Fruit fly (Drosophila melanogaster) whole organism, embryonic: ENCODE data around the gene CG8097.

Experiments used
- CG10543 ChIP-seq: fragments of 200-800 bp; sonication (Bioruptor generic); optimal IDR thresholded peaks from 3 replicates; lab custom pipeline; 2017; ENCODE audit warnings: missing biosample characterization, mild to moderate bottlenecking, missing genetic modification characterization, moderate library complexity
- CG10959 ChIP-seq: fragments of 200-800 bp; sonication (Bioruptor generic); IDR thresholded peaks from 2 replicates; pipeline ENCODE4 v1.3.6; 2022; ENCODE audit warnings: missing biosample characterization, missing genetic modification characterization
- CG11504 ChIP-seq: fragments of 200-800 bp; sonication (Bioruptor generic); optimal IDR thresholded peaks from 3 replicates; lab custom pipeline; 2019; ENCODE audit warnings: missing biosample characterization, mild to moderate bottlenecking, missing genetic modification characterization, moderate library complexity
- CG12769 ChIP-seq: fragments of 200-800 bp; sonication (Bioruptor generic); optimal IDR thresholded peaks from 2 replicates; lab custom pipeline; 2019; ENCODE audit warnings: missing biosample characterization, mild to moderate bottlenecking, missing genetic modification characterization, moderate library complexity
- CG1603 ChIP-seq: fragments of 200-800 bp; sonication (Bioruptor generic); optimal IDR thresholded peaks from 2 replicates; lab custom pipeline; 2019; ENCODE audit warnings: missing biosample characterization, mild to moderate bottlenecking, missing genetic modification characterization, moderate library complexity
- CG17186 ChIP-seq: fragments of 200-800 bp; sonication (Bioruptor generic); optimal IDR thresholded peaks from 3 replicates; lab custom pipeline; 2017; ENCODE audit warnings: missing biosample characterization, missing genetic modification reagents, missing genetic modification characterization
- CG17361 ChIP-seq: fragments of 200-800 bp; sonication (Bioruptor generic); IDR thresholded peaks from 3 replicates; pipeline ENCODE4 v1.3.6; 2022; ENCODE audit warnings: missing biosample characterization, missing genetic modification characterization
- CG17829 ChIP-seq: fragments of 200-800 bp; optimal IDR thresholded peaks from 2 replicates; lab custom pipeline; 2019; ENCODE audit warnings: missing biosample characterization, mild to moderate bottlenecking, missing genetic modification characterization, moderate library complexity
- CG18262 ChIP-seq: fragments of 200-800 bp; optimal IDR thresholded peaks from 3 replicates; lab custom pipeline; 2019; ENCODE audit warnings: missing biosample characterization, mild to moderate bottlenecking, missing genetic modification characterization, moderate library complexity
- CG1832 ChIP-seq: fragments of 200-800 bp; sonication (Bioruptor generic); optimal IDR thresholded peaks from 2 replicates; lab custom pipeline; 2017; ENCODE audit warnings: missing biosample characterization, mild to moderate bottlenecking, missing genetic modification characterization, inconsistent platforms
- CG30431 ChIP-seq: fragments of 200-800 bp; sonication (Bioruptor generic); optimal IDR thresholded peaks from 2 replicates; lab custom pipeline; 2017; ENCODE audit warnings: missing biosample characterization, missing genetic modification characterization
- CG3065 ChIP-seq: fragments of 200-800 bp; sonication (Bioruptor generic); optimal IDR thresholded peaks from 2 replicates; lab custom pipeline; 2016; ENCODE audit warnings: missing biosample characterization, missing genetic modification characterization
- CG3163 ChIP-seq: fragments of 200-800 bp; sonication (Bioruptor generic); optimal IDR thresholded peaks from 3 replicates; lab custom pipeline; 2016; ENCODE audit warnings: missing biosample characterization, missing genetic modification characterization
- CG43689 ChIP-seq: fragments of 200-800 bp; sonication (Bioruptor generic); IDR thresholded peaks from 2 replicates; pipeline ENCODE4 v1.3.6; 2022; ENCODE audit warnings: missing biosample characterization, missing genetic modification characterization
- CG4404 ChIP-seq: fragments of 200-800 bp; sonication (Bioruptor generic); IDR thresholded peaks from 2 replicates; pipeline ENCODE4 v1.3.6; 2022; ENCODE audit warnings: missing biosample characterization, missing genetic modification characterization
- CG4617 ChIP-seq: fragments of 200-800 bp; sonication (Bioruptor generic); optimal IDR thresholded peaks from 3 replicates; lab custom pipeline; 2016; ENCODE audit warnings: missing biosample characterization, missing genetic modification characterization, borderline replicate concordance
- CG5245 ChIP-seq: fragments of 200-800 bp; sonication (Bioruptor generic); optimal IDR thresholded peaks from 3 replicates; lab custom pipeline; 2016; ENCODE audit warnings: missing biosample characterization, missing genetic modification characterization
- CG6175 ChIP-seq: fragments of 200-800 bp; sonication (Bioruptor generic); IDR thresholded peaks from 3 replicates; pipeline ENCODE4 v1.3.6; 2022; ENCODE audit warnings: missing biosample characterization, missing genetic modification characterization
- CG8359 ChIP-seq: fragments of 200-800 bp; sonication (Bioruptor generic); optimal IDR thresholded peaks from 2 replicates; lab custom pipeline; 2017; ENCODE audit warnings: missing biosample characterization, mild to moderate bottlenecking, missing genetic modification characterization, borderline replicate concordance
- CoRest ChIP-seq: fragments of 200-800 bp; sonication (Bioruptor generic); optimal IDR thresholded peaks from 3 replicates; lab custom pipeline; 2018; ENCODE audit warnings: missing biosample characterization, mild to moderate bottlenecking, missing genetic modification characterization, moderate library complexity
- Deaf1 ChIP-seq: fragments of 200-800 bp; optimal IDR thresholded peaks from 3 replicates; lab custom pipeline; 2019; ENCODE audit warnings: missing biosample characterization, mild to moderate bottlenecking, missing genetic modification characterization, moderate library complexity
- E2f1 ChIP-seq: fragments of 200-800 bp; sonication (Bioruptor generic); IDR thresholded peaks from 2 replicates; pipeline ENCODE4 v1.3.6; 2022; ENCODE audit warnings: missing biosample characterization, missing genetic modification characterization
- HLHmδ ChIP-seq: fragments of 200-800 bp; sonication (Bioruptor generic); optimal IDR thresholded peaks from 2 replicates; lab custom pipeline; 2018; ENCODE audit warnings: missing biosample characterization, mild to moderate bottlenecking, missing genetic modification characterization, moderate library complexity
- Hr51 ChIP-seq, 2 experiments: fragments of 200-800 bp; sonication (Bioruptor generic); optimal IDR thresholded peaks; 2 replicates in 1 of 2; 3 replicates in 1 of 2; lab custom pipeline; 2016 to 2018; ENCODE audit warnings: missing biosample characterization in 2 of 2, missing genetic modification characterization in 2 of 2, mild to moderate bottlenecking in 1 of 2, moderate library complexity in 1 of 2
- Hr78 ChIP-seq, 2 experiments: fragments of 200-800 bp in 1 of 2; fragments of >200 bp in 1 of 2; sonication (Bioruptor generic) in 1 of 2; optimal IDR thresholded peaks; 2 replicates each; lab custom pipeline; 2017 to 2019; ENCODE audit warnings: missing biosample characterization in 2 of 2, missing genetic modification characterization in 2 of 2, mild to moderate bottlenecking in 1 of 2, moderate library complexity in 1 of 2
- Lim3 ChIP-seq: fragments of 200-800 bp; sonication (Bioruptor generic); IDR thresholded peaks from 2 replicates; pipeline ENCODE4 v1.3.6; 2022; ENCODE audit warnings: missing biosample characterization, missing genetic modification characterization
- Rx ChIP-seq: fragments of 200-800 bp; sonication (Bioruptor generic); IDR thresholded peaks from 2 replicates; pipeline ENCODE4 v1.3.6; 2022; ENCODE audit warnings: missing biosample characterization, missing genetic modification characterization
- Trl ChIP-seq, 3 experiments: fragments of >200 bp in 2 of 3; fragments of 200-800 bp in 1 of 3; sonication (Bioruptor generic) in 1 of 3; optimal IDR thresholded peaks; 2 replicates in 1 of 3; 3 replicates in 2 of 3; lab custom pipeline; 2016 to 2017; ENCODE audit warnings: missing biosample characterization in 1 of 3, missing genetic modification characterization in 1 of 3
- Vsx1 ChIP-seq: fragments of 200-800 bp; sonication (Bioruptor generic); optimal IDR thresholded peaks from 2 replicates; lab custom pipeline; 2017; ENCODE audit warnings: missing biosample characterization, mild to moderate bottlenecking, missing genetic modification characterization, missing genetic modification reagents
- bsh ChIP-seq, 2 experiments: fragments of 200-800 bp; sonication (Bioruptor generic); optimal IDR thresholded peaks; 2 replicates each; lab custom pipeline; 2017 to 2018; ENCODE audit warnings: mild to moderate bottlenecking in 2 of 2, missing biosample characterization in 2 of 2, missing genetic modification characterization in 2 of 2, moderate library complexity in 1 of 2
- chif ChIP-seq, 2 experiments: fragments of 200-800 bp; sonication (Bioruptor generic); optimal IDR thresholded peaks; 3 replicates each; lab custom pipeline; 2016; ENCODE audit warnings: missing biosample characterization in 2 of 2, missing genetic modification characterization in 2 of 2
- corto ChIP-seq: fragments of 200-800 bp; sonication (Bioruptor generic); optimal IDR thresholded peaks from 2 replicates; lab custom pipeline; 2016; ENCODE audit warnings: missing biosample characterization, mild to moderate bottlenecking, missing genetic modification characterization, moderate library complexity
- croc ChIP-seq: fragments of 200-800 bp; sonication (Bioruptor generic); conservative IDR thresholded peaks from 3 replicates; pipeline ENCODE4 v1.3.6; 2022; ENCODE audit warnings: missing biosample characterization, missing genetic modification characterization
- dmrt99B ChIP-seq: fragments of 200-800 bp; sonication (Bioruptor generic); optimal IDR thresholded peaks from 2 replicates; lab custom pipeline; 2018; ENCODE audit warnings: missing biosample characterization, mild to moderate bottlenecking, missing genetic modification characterization, moderate library complexity
- gem ChIP-seq: fragments of 200-800 bp; sonication (Bioruptor generic); optimal IDR thresholded peaks from 2 replicates; lab custom pipeline; 2019; ENCODE audit warnings: missing biosample characterization, mild to moderate bottlenecking, missing genetic modification characterization, moderate library complexity
- ham ChIP-seq: fragments of 200-800 bp; sonication (Bioruptor generic); IDR thresholded peaks from 2 replicates; pipeline ENCODE4 v1.3.6; 2022; ENCODE audit warnings: missing biosample characterization, missing genetic modification characterization
- her ChIP-seq: fragments of 200-800 bp; sonication (Bioruptor generic); optimal IDR thresholded peaks from 2 replicates; lab custom pipeline; 2016; ENCODE audit warnings: missing biosample characterization, missing genetic modification characterization
- kni ChIP-seq: fragments of 200-800 bp; sonication (Bioruptor generic); optimal IDR thresholded peaks from 3 replicates; lab custom pipeline; 2017; ENCODE audit warnings: mild to moderate bottlenecking, missing biosample characterization, missing genetic modification reagents, missing genetic modification characterization
- knrl ChIP-seq: fragments of 200-800 bp; sonication (Bioruptor generic); IDR thresholded peaks from 3 replicates; pipeline ENCODE4 v1.3.6; 2022; ENCODE audit warnings: missing biosample characterization, missing genetic modification characterization; ENCODE audit not compliant: partially characterized antibody
- org-1 ChIP-seq: fragments of 200-800 bp; sonication (Bioruptor generic); optimal IDR thresholded peaks from 2 replicates; lab custom pipeline; 2017; ENCODE audit warnings: missing biosample characterization, missing genetic modification characterization
- sqz ChIP-seq: fragments of 200-800 bp; sonication (Bioruptor generic); optimal IDR thresholded peaks from 3 replicates; lab custom pipeline; 2018; ENCODE audit warnings: missing biosample characterization, mild to moderate bottlenecking, missing genetic modification characterization
- stwl ChIP-seq: fragments of 200-800 bp; sonication (Bioruptor generic); optimal IDR thresholded peaks from 3 replicates; lab custom pipeline; 2018; ENCODE audit warnings: missing biosample characterization, mild to moderate bottlenecking, missing genetic modification characterization, moderate library complexity
- sug ChIP-seq: fragments of 200-800 bp; optimal IDR thresholded peaks from 2 replicates; lab custom pipeline; 2019; ENCODE audit warnings: missing biosample characterization, mild to moderate bottlenecking, missing genetic modification characterization, moderate library complexity
- tx ChIP-seq: fragments of 200-800 bp; sonication (Bioruptor generic); optimal IDR thresholded peaks from 2 replicates; lab custom pipeline; 2016; ENCODE audit warnings: missing biosample characterization, missing genetic modification characterization
- zen2 ChIP-seq: fragments of 200-800 bp; sonication (Bioruptor generic); IDR thresholded peaks from 3 replicates; pipeline ENCODE4 v1.3.6; 2022; ENCODE audit warnings: missing biosample characterization, missing genetic modification characterization; ENCODE audit not compliant: partially characterized antibody

The CG8097 gene

DNA sequence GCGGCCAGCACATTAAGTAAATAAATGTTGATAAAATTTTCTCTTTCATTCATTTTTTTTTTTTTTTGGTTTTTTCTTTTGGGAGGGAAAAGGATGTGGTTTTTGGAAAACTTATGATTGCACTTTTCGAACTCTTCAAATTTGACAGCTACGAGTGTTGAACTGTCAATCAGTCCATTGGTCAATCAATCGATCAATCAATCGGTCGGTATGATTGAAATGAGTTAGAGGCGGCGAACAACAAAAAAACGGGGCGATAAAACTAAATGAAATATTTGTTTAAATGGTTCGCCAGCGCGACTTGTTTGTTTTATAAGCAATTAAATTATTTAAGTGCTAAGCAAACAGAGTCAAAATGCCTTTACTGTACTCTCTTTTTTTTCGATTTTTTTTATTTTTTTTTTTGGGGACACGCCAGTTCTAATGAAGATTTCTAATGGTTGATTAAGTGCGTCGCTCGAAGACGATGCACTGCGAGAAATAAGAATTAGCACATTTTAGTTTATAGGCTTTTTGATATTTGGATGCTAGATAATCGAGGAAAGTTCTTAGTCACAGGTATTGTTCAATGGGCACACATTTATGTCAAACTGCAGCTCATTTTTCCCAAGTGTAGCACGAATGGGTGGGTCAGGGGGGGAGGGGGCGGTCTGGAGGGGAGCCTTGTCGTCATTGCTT, 36.1 kb downstream of the CG8097 start (continued):
- TF ChIP-seq CG6175 (GFP tag; lab: Robert Waterston, UW) (0 out of 3 replicates have a peak, but pooled peaks have one; percentile 8), CG17361 (GFP tag; lab: Robert Waterston, UW) (peak; percentile 83), CG17829 (tag; lab: Kevin White, UChicago) (peak; percentile 80), zen2 (GFP tag; lab: Robert Waterston, UW) (no peak), chif (GFP tag; optimal IDR thresholded peaks at IDR 0.05; lab: Kevin White, UChicago) (peak; percentile 61 to 71), Rx (GFP tag; lab: Robert Waterston, UW) (peak; percentile 76), CG3163 (GFP tag; lab: Kevin White, UChicago) (peak; percentile 37), CG12769 (tag; lab: Kevin White, UChicago) (peak; percentile 80), dmrt99B (tag; lab: Kevin White, UChicago) (peak; percentile 86), Lim3 (GFP tag; lab: Robert Waterston, UW) (no peak), stwl (no peak), HLHmδ (GFP tag; lab: Kevin White, UChicago) (no peak), CG10959 (GFP tag; lab: Robert Waterston, UW) (peak; percentile 59; the same call in 1 of the 2 replicates), her (GFP tag; lab: Kevin White, UChicago) (peak; percentile 59), CG5245 (GFP tag; lab: Kevin White, UChicago) (peak; percentile 90), Deaf1 (tag; lab: Kevin White, UChicago) (peak; percentile 53)

DNA sequence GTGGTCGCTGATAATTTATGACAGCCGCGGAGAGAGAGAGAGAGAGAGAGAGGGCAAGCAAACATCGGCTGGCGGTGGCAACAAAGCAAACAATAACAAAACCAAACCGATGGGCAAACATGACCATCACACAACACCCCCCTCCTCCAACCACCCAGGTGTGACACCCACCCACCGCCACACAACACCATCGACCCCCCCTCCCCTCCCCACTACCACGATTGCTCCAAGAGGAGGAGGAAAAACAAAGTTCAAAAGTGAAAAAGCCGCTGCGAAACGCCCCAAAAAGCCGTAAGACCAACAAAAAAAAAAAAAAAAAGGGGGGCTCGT, 36.6 kb downstream of the CG8097 start:
- 0 out of 2 replicates have a peak, but pooled peaks have one; percentile 2 for TF ChIP-seq CG43689 (GFP tag; lab: Robert Waterston, UW)
- TF ChIP-seq CG1603 (tag; lab: Kevin White, UChicago) = peak; percentile 50
- TF ChIP-seq CG18262 = peak; percentile 11
- peak; percentile 19 for TF ChIP-seq org-1 (GFP tag; lab: Kevin White, UChicago)
- peak; percentile 23 for TF ChIP-seq Vsx1 (GFP tag; lab: Kevin White, UChicago)
- TF ChIP-seq HLHmδ (GFP tag; lab: Kevin White, UChicago) = peak; percentile 78
- TF ChIP-seq CoRest (tag; lab: Kevin White, UChicago) = peak; percentile 0
- peak; percentile 2 for TF ChIP-seq CG10543 (GFP tag; lab: Kevin White, UChicago)
- TF ChIP-seq CG17186 = peak; percentile 6
- no peak for TF ChIP-seq Hr51 (GFP tag; optimal IDR thresholded peaks at IDR 0.05; lab: Kevin White, UChicago)
- TF ChIP-seq ham (GFP tag; lab: Robert Waterston, UW) = 0 out of 2 replicates have a peak, but pooled peaks have one; percentile 1
- peak in 1 of 2 experiments; percentile 12 for TF ChIP-seq bsh (GFP tag; optimal IDR thresholded peaks at IDR 0.05; lab: Kevin White, UChicago)
- peak; percentile 12; the same call in 1 of the 3 replicates for TF ChIP-seq knrl
- TF ChIP-seq Hr78 (GFP tag; optimal IDR thresholded peaks at IDR 0.05; lab: Kevin White, UChicago) = peak in 1 of 2 experiments; percentile 85
- TF ChIP-seq E2f1 (GFP tag; lab: Robert Waterston, UW) = peak; percentile 1; the same call in 1 of the 2 replicates
- peak; percentile 8 for TF ChIP-seq CG1832 (GFP tag; lab: Kevin White, UChicago)
- peak; percentile 64 for TF ChIP-seq CG8359 (GFP tag; lab: Kevin White, UChicago)
- TF ChIP-seq croc (GFP tag; lab: Robert Waterston, UW) = 0 out of 3 replicates have a peak, but pooled peaks have one; percentile 1
- peak; percentile 52 for TF ChIP-seq sug (tag; lab: Kevin White, UChicago)
- TF ChIP-seq gem = peak; percentile 1
- peak; percentile 92 for TF ChIP-seq kni (GFP tag; lab: Kevin White, UChicago)
- TF ChIP-seq CG4617 (GFP tag; lab: Kevin White, UChicago) = no peak
- TF ChIP-seq CG11504 (tag; lab: Kevin White, UChicago) = peak; percentile 68
- no peak for TF ChIP-seq corto (GFP tag; lab: Kevin White, UChicago)
- no peak for TF ChIP-seq CG3065 (GFP tag; lab: Kevin White, UChicago)
- TF ChIP-seq sqz = peak; percentile 72
- TF ChIP-seq CG30431 (GFP tag; lab: Kevin White, UChicago) = no peak
- 0 out of 2 replicates have a peak, but pooled peaks have one; percentile 3 for TF ChIP-seq CG4404 (GFP tag; lab: Robert Waterston, UW)
- no peak for TF ChIP-seq tx (GFP tag; lab: Kevin White, UChicago)
- peak; percentile 12 to 37 for TF ChIP-seq Trl (optimal IDR thresholded peaks at IDR 0.05; lab: Kevin White, UChicago)
- no peak for TF ChIP-seq Trl (GFP tag; optimal IDR thresholded peaks at IDR 0.05; lab: Kevin White, UChicago)
- peak; percentile 3 for TF ChIP-seq dmrt99B (tag; lab: Kevin White, UChicago)
